Fruit fly (Drosophila melanogaster) whole organism, embryonic: ENCODE results near the gene cnc.

Experiments used
- Antp ChIP-seq: fragments of 200-800 bp; sonication (Bioruptor generic); optimal IDR thresholded peaks from 3 replicates; lab custom pipeline; 2016; ENCODE audit warnings: missing biosample characterization, missing genetic modification characterization
- B-H1 ChIP-seq: fragments of 200-800 bp; sonication (Bioruptor generic); IDR thresholded peaks from 3 replicates; pipeline ENCODE4 v1.3.6; 2022; ENCODE audit warnings: missing biosample characterization, missing genetic modification characterization
- CG11723 ChIP-seq: fragments of 200-800 bp; sonication (Bioruptor generic); optimal IDR thresholded peaks from 2 replicates; lab custom pipeline; 2017; ENCODE audit warnings: missing biosample characterization, mild to moderate bottlenecking, missing genetic modification characterization
- CG12155 ChIP-seq: fragments of 200-800 bp; sonication (Bioruptor generic); optimal IDR thresholded peaks from 3 replicates; lab custom pipeline; 2016; ENCODE audit warnings: missing biosample characterization, missing genetic modification characterization
- CG12744 ChIP-seq: fragments of 200-800 bp; sonication (Bioruptor generic); optimal IDR thresholded peaks from 2 replicates; lab custom pipeline; 2016; ENCODE audit warnings: missing biosample characterization, missing genetic modification characterization
- CG12942 ChIP-seq: fragments of 200-800 bp; sonication (Bioruptor generic); optimal IDR thresholded peaks from 3 replicates; lab custom pipeline; 2016; ENCODE audit warnings: missing biosample characterization, missing genetic modification characterization
- CG13296 ChIP-seq: fragments of 200-800 bp; sonication (Bioruptor generic); optimal IDR thresholded peaks from 3 replicates; lab custom pipeline; 2018; ENCODE audit warnings: missing biosample characterization, mild to moderate bottlenecking, missing genetic modification characterization
- CG15073 ChIP-seq: fragments of 200-800 bp; sonication (Bioruptor generic); optimal IDR thresholded peaks from 2 replicates; lab custom pipeline; 2016; ENCODE audit warnings: missing biosample characterization, missing genetic modification characterization
- CG1529 ChIP-seq: fragments of 200-800 bp; sonication (Bioruptor generic); optimal IDR thresholded peaks from 3 replicates; lab custom pipeline; 2018; ENCODE audit warnings: missing biosample characterization, missing genetic modification characterization
- CG17829 ChIP-seq: fragments of 200-800 bp; optimal IDR thresholded peaks from 2 replicates; lab custom pipeline; 2019; ENCODE audit warnings: missing biosample characterization, mild to moderate bottlenecking, missing genetic modification characterization, moderate library complexity
- CG18011 ChIP-seq: fragments of 200-800 bp; sonication (Bioruptor generic); optimal IDR thresholded peaks from 2 replicates; lab custom pipeline; 2017; ENCODE audit warnings: missing biosample characterization, missing genetic modification characterization, mild to moderate bottlenecking, moderate library complexity, missing genotype
- CG18599 ChIP-seq: fragments of 200-800 bp; sonication (Bioruptor generic); optimal IDR thresholded peaks from 3 replicates; lab custom pipeline; 2017; ENCODE audit warnings: missing biosample characterization, missing genetic modification characterization, mild to moderate bottlenecking, moderate library complexity, missing genetic modification reagents
- CG30403 ChIP-seq: fragments of 200-800 bp; sonication (Bioruptor generic); optimal IDR thresholded peaks from 3 replicates; lab custom pipeline; 2016; ENCODE audit warnings: missing biosample characterization, missing genetic modification characterization
- CG31224 ChIP-seq: fragments of 200-800 bp; sonication (Bioruptor generic); IDR thresholded peaks from 2 replicates; pipeline ENCODE4 v1.3.6; 2022; ENCODE audit warnings: missing biosample characterization, missing genetic modification characterization
- CG32772 ChIP-seq: fragments of 200-800 bp; sonication (Bioruptor generic); IDR thresholded peaks from 2 replicates; pipeline ENCODE4 v1.3.6; 2022; ENCODE audit warnings: missing biosample characterization, missing genetic modification characterization
- CG34376 ChIP-seq: fragments of 200-800 bp; sonication (Bioruptor generic); optimal IDR thresholded peaks from 2 replicates; lab custom pipeline; 2018; ENCODE audit warnings: missing biosample characterization, mild to moderate bottlenecking, missing genetic modification characterization
- CG34422 ChIP-seq: fragments of 200-800 bp; sonication (Bioruptor generic); IDR thresholded peaks from 3 replicates; pipeline ENCODE4 v1.3.6; 2022; ENCODE audit warnings: missing biosample characterization, missing genetic modification characterization
- CG6175 ChIP-seq: fragments of 200-800 bp; sonication (Bioruptor generic); IDR thresholded peaks from 3 replicates; pipeline ENCODE4 v1.3.6; 2022; ENCODE audit warnings: missing biosample characterization, missing genetic modification characterization
- CG6765 ChIP-seq: fragments of 200-800 bp; sonication (Bioruptor generic); optimal IDR thresholded peaks from 3 replicates; lab custom pipeline; 2017; ENCODE audit warnings: missing biosample characterization, mild to moderate bottlenecking, missing genetic modification characterization
- CG6854 ChIP-seq: fragments of 200-800 bp; sonication (Bioruptor generic); optimal IDR thresholded peaks from 3 replicates; lab custom pipeline; 2017; ENCODE audit warnings: missing biosample characterization, mild to moderate bottlenecking, missing genetic modification characterization
- CG9727 ChIP-seq: fragments of 200-800 bp; sonication (Bioruptor generic); optimal IDR thresholded peaks from 3 replicates; lab custom pipeline; 2017; ENCODE audit warnings: missing biosample characterization, mild to moderate bottlenecking, missing genetic modification characterization
- Camta ChIP-seq: fragments of 200-800 bp; sonication (Bioruptor generic); optimal IDR thresholded peaks from 2 replicates; lab custom pipeline; 2016; ENCODE audit warnings: missing biosample characterization, missing genetic modification characterization
- Chrac-16 ChIP-seq: fragments of 200-800 bp; sonication (Bioruptor generic); optimal IDR thresholded peaks from 3 replicates; lab custom pipeline; 2016; ENCODE audit warnings: missing biosample characterization, missing genetic modification characterization
- CkIIα-i1 ChIP-seq: fragments of 200-800 bp; sonication (Bioruptor generic); IDR thresholded peaks from 2 replicates; pipeline ENCODE4 v1.3.6; 2022; ENCODE audit warnings: missing biosample characterization, missing genetic modification characterization
- Dp ChIP-seq: fragments of 200-800 bp; sonication (Bioruptor generic); optimal IDR thresholded peaks from 2 replicates; lab custom pipeline; 2018; ENCODE audit warnings: missing biosample characterization, mild to moderate bottlenecking, missing genetic modification characterization, moderate library complexity
- H2.0 ChIP-seq: fragments of 200-800 bp; sonication (Bioruptor generic); IDR thresholded peaks from 2 replicates; pipeline ENCODE4 v1.3.6; 2022; ENCODE audit warnings: missing biosample characterization, missing genetic modification characterization
- Hr51 ChIP-seq, 2 experiments: fragments of 200-800 bp; sonication (Bioruptor generic); optimal IDR thresholded peaks; 2 replicates in 1 of 2; 3 replicates in 1 of 2; lab custom pipeline; 2016 to 2018; ENCODE audit warnings: missing biosample characterization in 2 of 2, missing genetic modification characterization in 2 of 2, mild to moderate bottlenecking in 1 of 2, moderate library complexity in 1 of 2
- Meics ChIP-seq: fragments of 200-800 bp; sonication (Bioruptor generic); optimal IDR thresholded peaks from 2 replicates; lab custom pipeline; 2017; ENCODE audit warnings: missing biosample characterization, mild to moderate bottlenecking, missing genetic modification characterization
- Oli ChIP-seq: fragments of 200-800 bp; sonication (Bioruptor generic); optimal IDR thresholded peaks from 2 replicates; lab custom pipeline; 2018; ENCODE audit warnings: missing biosample characterization, mild to moderate bottlenecking, missing genetic modification characterization, moderate library complexity
- Usf ChIP-seq: fragments of 200-800 bp; sonication (Bioruptor generic); optimal IDR thresholded peaks from 2 replicates; lab custom pipeline; 2017; ENCODE audit warnings: missing genotype, missing biosample characterization, missing genetic modification characterization
- abd-A ChIP-seq: fragments of 200-800 bp; sonication (Bioruptor generic); optimal IDR thresholded peaks from 3 replicates; lab custom pipeline; 2019; ENCODE audit warnings: missing biosample characterization, mild to moderate bottlenecking, missing genetic modification characterization, moderate library complexity
- ac ChIP-seq: fragments of 200-800 bp; sonication (Bioruptor generic); optimal IDR thresholded peaks from 3 replicates; lab custom pipeline; 2017; ENCODE audit warnings: missing biosample characterization, mild to moderate bottlenecking, missing genetic modification characterization
- cad ChIP-seq: fragments of >200 bp; optimal IDR thresholded peaks from 2 replicates; lab custom pipeline; 2017; ENCODE audit warnings: missing biosample characterization, missing genetic modification characterization
- corto ChIP-seq: fragments of 200-800 bp; sonication (Bioruptor generic); optimal IDR thresholded peaks from 2 replicates; lab custom pipeline; 2016; ENCODE audit warnings: missing biosample characterization, mild to moderate bottlenecking, missing genetic modification characterization, moderate library complexity
- da ChIP-seq: fragments of 200-800 bp; sonication (Bioruptor generic); optimal IDR thresholded peaks from 2 replicates; lab custom pipeline; 2016; ENCODE audit warnings: missing biosample characterization, missing genetic modification characterization
- dpn ChIP-seq, 2 experiments: fragments of 200-800 bp; sonication (Bioruptor generic); optimal IDR thresholded peaks; 3 replicates each; lab custom pipeline; 2016; ENCODE audit warnings: missing biosample characterization in 2 of 2, missing genetic modification characterization in 2 of 2
- eve ChIP-seq, 2 experiments: fragments of >200 bp; optimal IDR thresholded peaks; 2 replicates each; lab custom pipeline; 2017; ENCODE audit warnings: missing biosample characterization in 2 of 2, missing genetic modification characterization in 2 of 2
- eyg ChIP-seq: fragments of 200-800 bp; sonication (Bioruptor generic); optimal IDR thresholded peaks from 3 replicates; lab custom pipeline; 2016; ENCODE audit warnings: missing biosample characterization, missing genetic modification characterization
- gce ChIP-seq: fragments of 200-800 bp; sonication (Bioruptor generic); IDR thresholded peaks from 3 replicates; pipeline ENCODE4 v1.3.6; 2022; ENCODE audit warnings: missing biosample characterization, missing genetic modification characterization
- gsb ChIP-seq: fragments of 200-800 bp; sonication (Bioruptor generic); IDR thresholded peaks from 2 replicates; pipeline ENCODE4 v1.3.6; 2022; ENCODE audit warnings: missing biosample characterization, missing genetic modification characterization
- h ChIP-seq: fragments of >200 bp; optimal IDR thresholded peaks from 2 replicates; lab custom pipeline; 2017
- hkb ChIP-seq, 2 experiments: fragments of 200-800 bp in 1 of 2; fragments of >200 bp in 1 of 2; sonication (Bioruptor generic) in 1 of 2; IDR thresholded peaks in 1 of 2; optimal IDR thresholded peaks in 1 of 2; 2 replicates each; pipeline versions ENCODE4 v1.3.6 to Lab custom; 2017 to 2022; ENCODE audit warnings: missing biosample characterization in 1 of 2, missing genetic modification characterization in 1 of 2
- kay ChIP-seq: fragments of 200-800 bp; sonication (Bioruptor generic); optimal IDR thresholded peaks from 2 replicates; lab custom pipeline; 2016; ENCODE audit warnings: missing biosample characterization, missing genetic modification characterization
- lmd ChIP-seq: fragments of 200-800 bp; sonication (Bioruptor generic); IDR thresholded peaks from 2 replicates; pipeline ENCODE4 v1.3.6; 2022; ENCODE audit warnings: missing biosample characterization, missing genetic modification characterization
- luna ChIP-seq: fragments of 200-800 bp; sonication (Bioruptor generic); optimal IDR thresholded peaks from 2 replicates; lab custom pipeline; 2016; ENCODE audit warnings: missing biosample characterization, missing genetic modification characterization
- pan ChIP-seq, 4 experiments: fragments of >200 bp in 3 of 4; fragments of 200-800 bp in 1 of 4; sonication (Bioruptor generic) in 1 of 4; optimal IDR thresholded peaks in 3 of 4; IDR thresholded peaks in 1 of 4; 2 replicates each; pipeline versions ENCODE4 v1.3.6 to Lab custom; 2017 to 2022; ENCODE audit warnings: missing biosample characterization in 2 of 4, missing genetic modification characterization in 2 of 4, mixed read lengths in 1 of 4
- repo ChIP-seq: fragments of 200-800 bp; sonication (Bioruptor generic); optimal IDR thresholded peaks from 2 replicates; lab custom pipeline; 2016; ENCODE audit warnings: missing biosample characterization, missing genetic modification characterization
- sens-2 ChIP-seq: fragments of 200-800 bp; sonication (Bioruptor generic); IDR thresholded peaks from 2 replicates; pipeline ENCODE4 v1.3.6; 2022; ENCODE audit warnings: missing biosample characterization, missing genetic modification characterization
- sisA ChIP-seq: fragments of 200-800 bp; sonication (Bioruptor generic); IDR thresholded peaks from 2 replicates; pipeline ENCODE4 v1.3.6; 2022; ENCODE audit warnings: missing biosample characterization, missing genetic modification characterization
- wor ChIP-seq: fragments of 200-800 bp; sonication (Bioruptor generic); IDR thresholded peaks from 2 replicates; pipeline ENCODE4 v1.3.6; 2022; ENCODE audit warnings: missing biosample characterization, missing genetic modification characterization
- yki ChIP-seq: fragments of >200 bp; optimal IDR thresholded peaks from 3 replicates; lab custom pipeline; 2018

Gene cnc

DNA sequence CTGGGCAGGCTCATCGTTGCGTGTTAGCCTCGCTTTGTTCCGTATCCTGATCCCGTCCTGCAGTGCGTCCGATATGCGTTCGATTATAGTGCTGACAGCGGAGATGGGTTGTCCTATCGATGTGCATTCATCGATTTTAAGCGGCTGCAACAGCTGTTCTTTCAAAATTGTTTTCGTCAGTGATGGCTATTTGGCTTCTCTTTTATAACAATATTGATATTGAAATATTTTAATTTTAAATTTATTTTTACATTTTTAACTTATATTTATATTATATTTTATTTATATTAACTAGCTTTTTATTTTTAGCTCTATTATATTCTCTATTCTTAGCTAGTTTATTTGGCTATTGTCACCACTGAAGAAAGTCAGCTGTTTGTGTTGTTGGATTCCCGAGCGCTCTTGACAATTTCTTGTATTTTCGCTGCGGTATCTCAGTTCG, 31.5 kb upstream of the cnc start, which contains the start of the genes wda and Pex11c (continued):
- no peak for TF ChIP-seq hkb (optimal IDR thresholded peaks at IDR 0.05; lab: Kevin White, UChicago)
- TF ChIP-seq hkb (GFP tag; IDR thresholded peaks at IDR 0.05; lab: Robert Waterston, UW) = peak; percentile 88
- TF ChIP-seq h = no peak
- peak; percentile 87; the same call in 1 of the 2 replicates for TF ChIP-seq lmd (GFP tag; lab: Robert Waterston, UW)
- no peak for TF ChIP-seq sisA (GFP tag; lab: Robert Waterston, UW)
- TF ChIP-seq B-H1 (GFP tag; lab: Robert Waterston, UW) = peak; percentile 77
- TF ChIP-seq CG1529 (GFP tag; lab: Kevin White, UChicago) = peak; percentile 72
- TF ChIP-seq CG18011 (GFP tag; lab: Kevin White, UChicago) = peak; percentile 60
- peak; percentile 96 for TF ChIP-seq CG17829 (tag; lab: Kevin White, UChicago)
- TF ChIP-seq CG9727 (GFP tag; lab: Kevin White, UChicago) = peak; percentile 80
- no peak for TF ChIP-seq pan (optimal IDR thresholded peaks at IDR 0.05; lab: Kevin White, UChicago)
- peak in 1 of 2 experiments; percentile 92 for TF ChIP-seq pan (GFP tag; optimal IDR thresholded peaks at IDR 0.05 in 1 of 2, IDR thresholded peaks at IDR 0.05 in 1 of 2)
- TF ChIP-seq CG11723 (GFP tag; lab: Kevin White, UChicago) = no peak
- TF ChIP-seq eyg (GFP tag; lab: Kevin White, UChicago) = no peak
- peak; percentile 88 for TF ChIP-seq CG30403 (GFP tag; lab: Kevin White, UChicago)
- no peak; the same call in none of the 2 replicates for TF ChIP-seq CG31224
- peak; percentile 65 for TF ChIP-seq CG6765
- no peak; the same call in 2 of the 3 replicates for TF ChIP-seq CG6175
- peak; percentile 88 for TF ChIP-seq Oli (tag; lab: Kevin White, UChicago)
- peak; percentile 72 for TF ChIP-seq wor (GFP tag; lab: Robert Waterston, UW)
- TF ChIP-seq ac (GFP tag; lab: Kevin White, UChicago) = peak; percentile 39
- TF ChIP-seq H2.0 (GFP tag; lab: Robert Waterston, UW) = peak; percentile 79
- peak; percentile 60 for TF ChIP-seq kay
- peak; percentile 70 for TF ChIP-seq Usf (GFP tag; lab: Kevin White, UChicago)
- peak; percentile 32 for TF ChIP-seq Camta (GFP tag; lab: Kevin White, UChicago)
- TF ChIP-seq CG34422 (GFP tag; lab: Robert Waterston, UW) = peak; percentile 93
- TF ChIP-seq gce (GFP tag; lab: Robert Waterston, UW) = no peak
- peak; percentile 75 for TF ChIP-seq Meics (GFP tag; lab: Kevin White, UChicago)
- TF ChIP-seq Antp = no peak
- TF ChIP-seq CG13296 (GFP tag; lab: Kevin White, UChicago) = peak; percentile 68
- TF ChIP-seq abd-A (tag; lab: Kevin White, UChicago) = no peak
- peak; percentile 85 for TF ChIP-seq CG18599 (GFP tag; lab: Kevin White, UChicago)
- TF ChIP-seq CG12942 (GFP tag; lab: Kevin White, UChicago) = peak; percentile 84
- TF ChIP-seq eve (GFP tag; optimal IDR thresholded peaks at IDR 0.05; lab: Kevin White, UChicago) = no peak
- peak; percentile 56 to 92 for TF ChIP-seq Hr51 (GFP tag; optimal IDR thresholded peaks at IDR 0.05; lab: Kevin White, UChicago)
- TF ChIP-seq CG32772 (GFP tag; lab: Robert Waterston, UW) = no peak; the same call in 1 of the 2 replicates
- TF ChIP-seq CG15073 (GFP tag; lab: Kevin White, UChicago) = peak; percentile 38
- no peak for TF ChIP-seq CkIIα-i1
- TF ChIP-seq Dp (GFP tag; lab: Kevin White, UChicago) = peak; percentile 34
- peak in 1 of 2 experiments; percentile 87 for TF ChIP-seq dpn (GFP tag; optimal IDR thresholded peaks at IDR 0.05; lab: Kevin White, UChicago)
- peak; percentile 50; the same call in 1 of the 2 replicates for TF ChIP-seq sens-2 (GFP tag; lab: Robert Waterston, UW)
- peak; percentile 18 for TF ChIP-seq corto (GFP tag; lab: Kevin White, UChicago)
- peak; percentile 53 for TF ChIP-seq CG6854
- TF ChIP-seq cad (GFP tag; lab: Kevin White, UChicago) = no peak
- peak; percentile 76 for TF ChIP-seq Chrac-16 (GFP tag; lab: Kevin White, UChicago)
- TF ChIP-seq CG12744 (GFP tag; lab: Kevin White, UChicago) = no peak
- TF ChIP-seq yki = no peak
- no peak for TF ChIP-seq repo (GFP tag; lab: Kevin White, UChicago)
- TF ChIP-seq luna (GFP tag; lab: Kevin White, UChicago) = no peak
- TF ChIP-seq da = no peak
- no peak for TF ChIP-seq CG34376 (GFP tag; lab: Kevin White, UChicago)
- TF ChIP-seq gsb = peak; percentile 71
- peak; percentile 83 for TF ChIP-seq CG12155
